Worm (Caenorhabditis elegans) whole organism, late embryonic: ENCODE measurements around the gene K09E9.4.

Experiments used
- F13H6.1 ChIP-seq: sonication (generic microtip); optimal IDR thresholded peaks from 2 replicates; lab custom pipeline; 2016; ENCODE audit warnings: missing genetic modification characterization, missing compliant biosample characterization
- ama-1 ChIP-seq: fragments of 150-350 bp; optimal IDR thresholded peaks from 2 replicates; lab custom pipeline; 2014
- ceh-19 ChIP-seq: fragments of 200-800 bp; sonication (Bioruptor generic); optimal IDR thresholded peaks from 2 replicates; lab custom pipeline; 2018; ENCODE audit warnings: mild to moderate bottlenecking, missing genetic modification characterization, missing compliant biosample characterization
- ceh-34 ChIP-seq: sonication (generic microtip); optimal IDR thresholded peaks from 2 replicates; lab custom pipeline; 2016; ENCODE audit warnings: mild to moderate bottlenecking, missing genetic modification characterization, missing compliant biosample characterization
- dve-1 ChIP-seq: sonication (generic microtip); optimal IDR thresholded peaks from 2 replicates; lab custom pipeline; 2017; ENCODE audit warnings: antibody characterized with exemption, mild to moderate bottlenecking, missing genetic modification characterization, missing compliant biosample characterization
- fkh-10 ChIP-seq: fragments of 150-350 bp; optimal IDR thresholded peaks from 2 replicates; lab custom pipeline; 2014; ENCODE audit warnings: missing biosample characterization, missing genetic modification reagents, missing genetic modification characterization
- gmeb-2 ChIP-seq: sonication (generic microtip); optimal IDR thresholded peaks from 2 replicates; lab custom pipeline; 2016; ENCODE audit warnings: missing genetic modification characterization, inconsistent platforms, missing compliant biosample characterization
- mec-3 ChIP-seq: sonication (generic microtip); optimal IDR thresholded peaks from 2 replicates; lab custom pipeline; 2016; ENCODE audit warnings: borderline replicate concordance, missing genetic modification characterization, missing compliant biosample characterization
- tbx-2 ChIP-seq: sonication (generic microtip); optimal IDR thresholded peaks from 2 replicates; lab custom pipeline; 2016; ENCODE audit warnings: missing genetic modification characterization, missing compliant biosample characterization
- ztf-16 ChIP-seq: sonication (generic microtip); optimal IDR thresholded peaks from 2 replicates; lab custom pipeline; 2017; ENCODE audit warnings: missing genetic modification characterization, missing compliant biosample characterization

DNA sequence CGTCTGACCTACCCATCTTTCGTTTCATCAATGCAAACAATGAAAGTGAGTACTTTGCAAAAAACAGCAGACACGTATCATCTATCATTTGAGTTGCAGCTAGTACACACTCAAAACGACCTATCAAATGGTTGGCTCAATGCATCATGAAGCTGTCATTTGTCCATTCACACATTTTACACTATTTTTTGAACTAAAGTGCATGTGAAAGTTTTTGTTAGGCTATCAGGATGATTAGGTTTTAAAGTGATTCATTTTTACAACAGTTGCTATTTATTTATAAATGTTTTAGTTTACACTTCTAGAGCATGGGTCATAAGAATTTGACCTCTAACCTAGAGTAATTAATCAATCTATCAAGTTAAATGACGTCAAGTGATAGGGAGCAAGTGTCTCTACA is 30.3 kb downstream of the K09E9.4 start:
- TF ChIP-seq fkh-10 (no peak), mec-3 (tag; lab: Kevin White, UChicago) (no peak), F13H6.1 (tag; lab: Kevin White, UChicago) (no peak), ama-1 (lab: Kevin White, UChicago) (no peak), gmeb-2 (tag; lab: Kevin White, UChicago) (no peak), tbx-2 (no peak), ceh-34 (tag; lab: Kevin White, UChicago) (no peak), dve-1 (tag; lab: Kevin White, UChicago) (no peak), ceh-19 (GFP tag; lab: Kevin White, UChicago) (no peak), ztf-16 (tag; lab: Kevin White, UChicago) (no peak)
